Fruit fly (Drosophila melanogaster): Measurements from ENCODE around the gene TyrRII.

Gene TyrRII

dm6 chr3R:17706971-17707406 is 29.4 kb upstream of the TyrRII start:
- no peak for TF ChIP-seq Dll (optimal IDR thresholded peaks at IDR 0.05)

- TF ChIP-seq pan (optimal IDR thresholded peaks at IDR 0.05) (no peak), Dll (optimal IDR thresholded peaks at IDR 0.05) (no peak), EcR (GFP tag; optimal IDR thresholded peaks at IDR 0.05) (no peak), psq (optimal IDR thresholded peaks at IDR 0.05) (no peak), CG8478 (optimal IDR thresholded peaks at IDR 0.05) (no peak), usp (GFP tag; optimal IDR thresholded peaks at IDR 0.05) (no peak)
These were observed 28.6 kb upstream of the TyrRII start for dm6 chr3R:17707799-17708198.

dm6 chr3R:17708778-17709476 is 27.5 kb upstream of the TyrRII start:
- TF ChIP-seq CG8478 (optimal IDR thresholded peaks at IDR 0.05) (no peak), pan (optimal IDR thresholded peaks at IDR 0.05) (no peak), Dll (optimal IDR thresholded peaks at IDR 0.05) (no peak), psq (optimal IDR thresholded peaks at IDR 0.05) (no peak), usp (GFP tag; optimal IDR thresholded peaks at IDR 0.05) (no peak), EcR (GFP tag; optimal IDR thresholded peaks at IDR 0.05) (no peak)

- no peak for TF ChIP-seq Dll (optimal IDR thresholded peaks at IDR 0.05)
- no peak for TF ChIP-seq EcR (GFP tag; optimal IDR thresholded peaks at IDR 0.05)
- no peak for TF ChIP-seq CG8478 (optimal IDR thresholded peaks at IDR 0.05)
- no peak for TF ChIP-seq pan (optimal IDR thresholded peaks at IDR 0.05)
- TF ChIP-seq psq (optimal IDR thresholded peaks at IDR 0.05) = no peak
- no peak for TF ChIP-seq usp (GFP tag; optimal IDR thresholded peaks at IDR 0.05)
These were observed 26.7 kb upstream of the TyrRII start for dm6 chr3R:17709623-17710145.

- TF ChIP-seq Dll (optimal IDR thresholded peaks at IDR 0.05) (no peak), pan (optimal IDR thresholded peaks at IDR 0.05) (no peak), CG8478 (optimal IDR thresholded peaks at IDR 0.05) (no peak), EcR (GFP tag; optimal IDR thresholded peaks at IDR 0.05) (no peak)
These were observed 26.0 kb upstream of the TyrRII start for dm6 chr3R:17710418-17710817.

- TF ChIP-seq Dll (optimal IDR thresholded peaks at IDR 0.05) = peak; percentile 48
- no peak for TF ChIP-seq EcR (GFP tag; optimal IDR thresholded peaks at IDR 0.05)
- no peak for TF ChIP-seq usp (GFP tag; optimal IDR thresholded peaks at IDR 0.05)
- TF ChIP-seq psq (optimal IDR thresholded peaks at IDR 0.05) = no peak
- TF ChIP-seq pan (optimal IDR thresholded peaks at IDR 0.05) = no peak
- no peak for TF ChIP-seq CG8478 (optimal IDR thresholded peaks at IDR 0.05)
These were observed 25.3 kb upstream of the TyrRII start for dm6 chr3R:17710900-17711645.

dm6 chr3R:17711646-17711975 is 24.8 kb upstream of the TyrRII start:
- no peak for TF ChIP-seq EcR (GFP tag; optimal IDR thresholded peaks at IDR 0.05)
- TF ChIP-seq psq (optimal IDR thresholded peaks at IDR 0.05) = no peak
- no peak for TF ChIP-seq pan (optimal IDR thresholded peaks at IDR 0.05)
- no peak for TF ChIP-seq Dll (optimal IDR thresholded peaks at IDR 0.05)
- TF ChIP-seq usp (GFP tag; optimal IDR thresholded peaks at IDR 0.05) = no peak
- no peak for TF ChIP-seq CG8478 (optimal IDR thresholded peaks at IDR 0.05)

dm6 chr3R:17712623-17713521 is 23.5 kb upstream of the TyrRII start:
- TF ChIP-seq CG8478 (optimal IDR thresholded peaks at IDR 0.05) (no peak), usp (GFP tag; optimal IDR thresholded peaks at IDR 0.05) (no peak), EcR (GFP tag; optimal IDR thresholded peaks at IDR 0.05) (no peak), psq (optimal IDR thresholded peaks at IDR 0.05) (no peak), Dll (optimal IDR thresholded peaks at IDR 0.05) (no peak), pan (optimal IDR thresholded peaks at IDR 0.05) (no peak)

dm6 chr3R:17714370-17714769 is 22.0 kb upstream of the TyrRII start:
- TF ChIP-seq pan (optimal IDR thresholded peaks at IDR 0.05) (peak; percentile 7), EcR (GFP tag; optimal IDR thresholded peaks at IDR 0.05) (no peak)

- no peak for TF ChIP-seq usp (GFP tag; optimal IDR thresholded peaks at IDR 0.05)
- TF ChIP-seq EcR (GFP tag; optimal IDR thresholded peaks at IDR 0.05) = peak in 1 of 2 experiments; percentile 34
These were observed 21.6 kb upstream of the TyrRII start for dm6 chr3R:17714773-17715344.

- TF ChIP-seq psq (optimal IDR thresholded peaks at IDR 0.05) (no peak), usp (GFP tag; optimal IDR thresholded peaks at IDR 0.05) (no peak), Dll (optimal IDR thresholded peaks at IDR 0.05) (peak; percentile 98), CG8478 (optimal IDR thresholded peaks at IDR 0.05) (peak; percentile 96), pan (optimal IDR thresholded peaks at IDR 0.05) (no peak)
These were observed 19.4 kb upstream of the TyrRII start for dm6 chr3R:17716858-17717596.

Data from whole organism.